Fruit fly (Drosophila melanogaster) whole organism, embryonic: ENCODE results near the gene CG3726.

Experiments used
- CG10267 ChIP-seq: fragments of 200-800 bp; sonication (Bioruptor generic); optimal IDR thresholded peaks from 2 replicates; lab custom pipeline; 2018; ENCODE audit warnings: missing biosample characterization, mild to moderate bottlenecking, missing genetic modification characterization, moderate library complexity
- CG11085 ChIP-seq: fragments of 200-800 bp; sonication (Bioruptor generic); IDR thresholded peaks from 2 replicates; pipeline ENCODE4 v1.3.6; 2022; ENCODE audit warnings: missing biosample characterization, missing genetic modification characterization
- CG13287 ChIP-seq: fragments of 200-800 bp; sonication (Bioruptor generic); IDR thresholded peaks from 2 replicates; pipeline ENCODE4 v1.3.6; 2022; ENCODE audit warnings: missing biosample characterization, missing genetic modification characterization; ENCODE audit not compliant: partially characterized antibody
- CG1529 ChIP-seq: fragments of 200-800 bp; sonication (Bioruptor generic); optimal IDR thresholded peaks from 3 replicates; lab custom pipeline; 2018; ENCODE audit warnings: missing biosample characterization, missing genetic modification characterization
- CG16815 ChIP-seq: fragments of 200-800 bp; sonication (Bioruptor generic); optimal IDR thresholded peaks from 3 replicates; lab custom pipeline; 2017; ENCODE audit warnings: missing biosample characterization, mild to moderate bottlenecking, missing genetic modification characterization
- CG17829 ChIP-seq: fragments of 200-800 bp; optimal IDR thresholded peaks from 2 replicates; lab custom pipeline; 2019; ENCODE audit warnings: missing biosample characterization, mild to moderate bottlenecking, missing genetic modification characterization, moderate library complexity
- CG17912 ChIP-seq: fragments of 200-800 bp; sonication (Bioruptor generic); optimal IDR thresholded peaks from 2 replicates; lab custom pipeline; 2018; ENCODE audit warnings: missing biosample characterization, mild to moderate bottlenecking, missing genetic modification characterization
- CG18011 ChIP-seq: fragments of 200-800 bp; sonication (Bioruptor generic); optimal IDR thresholded peaks from 2 replicates; lab custom pipeline; 2017; ENCODE audit warnings: missing biosample characterization, missing genetic modification characterization, mild to moderate bottlenecking, moderate library complexity, missing genotype
- CG2120 ChIP-seq: fragments of 200-800 bp; sonication (Bioruptor generic); optimal IDR thresholded peaks from 3 replicates; lab custom pipeline; 2016; ENCODE audit warnings: missing biosample characterization, missing genetic modification characterization
- CG3163 ChIP-seq: fragments of 200-800 bp; sonication (Bioruptor generic); optimal IDR thresholded peaks from 3 replicates; lab custom pipeline; 2016; ENCODE audit warnings: missing biosample characterization, missing genetic modification characterization
- CG3281 ChIP-seq: fragments of 200-800 bp; sonication (Bioruptor generic); optimal IDR thresholded peaks from 3 replicates; lab custom pipeline; 2017; ENCODE audit warnings: missing biosample characterization, mild to moderate bottlenecking, missing genetic modification characterization
- CG33213 ChIP-seq: fragments of 200-800 bp; sonication (Bioruptor generic); optimal IDR thresholded peaks from 3 replicates; lab custom pipeline; 2016; ENCODE audit warnings: missing biosample characterization, missing genetic modification characterization
- CG34224 ChIP-seq: fragments of 200-800 bp; sonication (Bioruptor generic); IDR thresholded peaks from 3 replicates; pipeline ENCODE4 v1.3.6; 2022; ENCODE audit warnings: missing biosample characterization, missing genetic modification characterization; ENCODE audit not compliant: partially characterized antibody
- CG42726 ChIP-seq: fragments of 200-800 bp; sonication (Bioruptor generic); IDR thresholded peaks from 2 replicates; pipeline ENCODE4 v1.3.6; 2022; ENCODE audit warnings: missing biosample characterization, missing genetic modification characterization; ENCODE audit not compliant: partially characterized antibody
- CG43689 ChIP-seq: fragments of 200-800 bp; sonication (Bioruptor generic); IDR thresholded peaks from 2 replicates; pipeline ENCODE4 v1.3.6; 2022; ENCODE audit warnings: missing biosample characterization, missing genetic modification characterization
- CG6765 ChIP-seq: fragments of 200-800 bp; sonication (Bioruptor generic); optimal IDR thresholded peaks from 3 replicates; lab custom pipeline; 2017; ENCODE audit warnings: missing biosample characterization, mild to moderate bottlenecking, missing genetic modification characterization
- CG7372 ChIP-seq: fragments of 200-800 bp; sonication (Bioruptor generic); IDR thresholded peaks from 2 replicates; pipeline ENCODE4 v1.3.6; 2022; ENCODE audit warnings: missing biosample characterization, missing genetic modification characterization
- CG7745 ChIP-seq: fragments of 200-800 bp; sonication (Bioruptor generic); optimal IDR thresholded peaks from 2 replicates; lab custom pipeline; 2018; ENCODE audit warnings: missing biosample characterization, mild to moderate bottlenecking, missing genetic modification characterization, moderate library complexity
- CG9727 ChIP-seq: fragments of 200-800 bp; sonication (Bioruptor generic); optimal IDR thresholded peaks from 3 replicates; lab custom pipeline; 2017; ENCODE audit warnings: missing biosample characterization, mild to moderate bottlenecking, missing genetic modification characterization
- D19B ChIP-seq: fragments of 200-800 bp; sonication (Bioruptor generic); optimal IDR thresholded peaks from 2 replicates; lab custom pipeline; 2017; ENCODE audit warnings: missing biosample characterization, mild to moderate bottlenecking, missing genetic modification characterization
- Doc3 ChIP-seq: fragments of 200-800 bp; sonication (Bioruptor generic); IDR thresholded peaks from 3 replicates; pipeline ENCODE4 v1.3.6; 2022; ENCODE audit warnings: missing biosample characterization, missing genetic modification characterization; ENCODE audit not compliant: partially characterized antibody
- Eip74EF ChIP-seq, 2 experiments: fragments of 200-800 bp in 1 of 2; fragments of >200 bp in 1 of 2; sonication (Bioruptor generic) in 1 of 2; optimal IDR thresholded peaks; 2 replicates each; lab custom pipeline; 2017 to 2019; ENCODE audit warnings: missing biosample characterization in 2 of 2, missing genetic modification characterization in 2 of 2, mild to moderate bottlenecking in 1 of 2, moderate library complexity in 1 of 2
- Ets97D ChIP-seq: fragments of 200-800 bp; sonication (Bioruptor generic); optimal IDR thresholded peaks from 3 replicates; lab custom pipeline; 2016; ENCODE audit warnings: missing biosample characterization, missing genetic modification characterization
- HLHmδ ChIP-seq: fragments of 200-800 bp; sonication (Bioruptor generic); optimal IDR thresholded peaks from 2 replicates; lab custom pipeline; 2018; ENCODE audit warnings: missing biosample characterization, mild to moderate bottlenecking, missing genetic modification characterization, moderate library complexity
- Hr78 ChIP-seq, 2 experiments: fragments of 200-800 bp in 1 of 2; fragments of >200 bp in 1 of 2; sonication (Bioruptor generic) in 1 of 2; optimal IDR thresholded peaks; 2 replicates each; lab custom pipeline; 2017 to 2019; ENCODE audit warnings: missing biosample characterization in 2 of 2, missing genetic modification characterization in 2 of 2, mild to moderate bottlenecking in 1 of 2, moderate library complexity in 1 of 2
- Kr ChIP-seq: fragments of 200-800 bp; sonication (Bioruptor generic); optimal IDR thresholded peaks from 2 replicates; lab custom pipeline; 2017; ENCODE audit warnings: missing biosample characterization, mild to moderate bottlenecking, missing genetic modification characterization
- MBD-R2 ChIP-seq: fragments of 200-800 bp; sonication (Bioruptor generic); IDR thresholded peaks from 2 replicates; pipeline ENCODE4 v1.3.6; 2022; ENCODE audit warnings: missing biosample characterization, missing genetic modification characterization
- Med ChIP-seq: fragments of 200-800 bp; sonication (Bioruptor generic); peaks from one replicate; lab custom pipeline; 2016; ENCODE audit warnings: missing biosample characterization, missing genetic modification characterization, mild to moderate bottlenecking, inconsistent platforms, moderate library complexity
- NFAT ChIP-seq: fragments of 200-800 bp; sonication (Bioruptor generic); IDR thresholded peaks from 2 replicates; pipeline ENCODE4 v1.3.6; 2022; ENCODE audit warnings: missing biosample characterization, missing genetic modification characterization
- Ravus ChIP-seq: fragments of 200-800 bp; sonication (Bioruptor generic); IDR thresholded peaks from 2 replicates; pipeline ENCODE4 v1.3.6; 2022; ENCODE audit warnings: missing biosample characterization, missing genetic modification characterization
- Taf1 ChIP-seq: fragments of 200-800 bp; sonication (Bioruptor generic); IDR thresholded peaks from 2 replicates; pipeline ENCODE4 v1.3.6; 2022; ENCODE audit warnings: missing biosample characterization, missing genetic modification characterization
- Xrp1 ChIP-seq: fragments of 200-800 bp; sonication (Bioruptor generic); IDR thresholded peaks from 2 replicates; pipeline ENCODE4 v1.3.6; 2022; ENCODE audit warnings: missing biosample characterization, missing genetic modification characterization
- bbx ChIP-seq: fragments of 200-800 bp; sonication (Bioruptor generic); IDR thresholded peaks from 2 replicates; pipeline ENCODE4 v1.3.6; 2022; ENCODE audit warnings: missing biosample characterization, missing genetic modification characterization; ENCODE audit not compliant: partially characterized antibody
- chinmo ChIP-seq: fragments of 200-800 bp; sonication (Bioruptor generic); IDR thresholded peaks from 4 replicates; pipeline ENCODE4 v1.3.6; 2022; ENCODE audit warnings: missing biosample characterization, missing genetic modification characterization; ENCODE audit not compliant: partially characterized antibody
- emc ChIP-seq: fragments of 200-800 bp; sonication (Bioruptor generic); optimal IDR thresholded peaks from 2 replicates; lab custom pipeline; 2016; ENCODE audit warnings: missing biosample characterization, missing genetic modification characterization
- ewg ChIP-seq: fragments of 200-800 bp; sonication (Bioruptor generic); optimal IDR thresholded peaks from 3 replicates; lab custom pipeline; 2017; ENCODE audit warnings: mild to moderate bottlenecking, missing biosample characterization, missing genetic modification reagents, missing genetic modification characterization
- insv ChIP-seq, 2 experiments: fragments of 200-800 bp; sonication (Bioruptor generic); optimal IDR thresholded peaks; 3 replicates each; lab custom pipeline; 2016 to 2018; ENCODE audit warnings: missing biosample characterization in 2 of 2, missing genetic modification characterization in 2 of 2
- inv ChIP-seq: fragments of 200-800 bp; sonication (Bioruptor generic); IDR thresholded peaks from 2 replicates; pipeline ENCODE4 v1.3.6; 2022; ENCODE audit warnings: missing biosample characterization, missing genetic modification characterization; ENCODE audit not compliant: partially characterized antibody
- lilli ChIP-seq: fragments of 200-800 bp; sonication (Bioruptor generic); optimal IDR thresholded peaks from 3 replicates; lab custom pipeline; 2016; ENCODE audit warnings: missing biosample characterization, missing genetic modification characterization
- nerfin-2 ChIP-seq: fragments of 200-800 bp; sonication (Bioruptor generic); IDR thresholded peaks from 2 replicates; pipeline ENCODE4 v1.3.6; 2022; ENCODE audit warnings: missing biosample characterization, missing genetic modification characterization; ENCODE audit not compliant: partially characterized antibody
- oc ChIP-seq: fragments of 200-800 bp; sonication (Bioruptor generic); optimal IDR thresholded peaks from 2 replicates; lab custom pipeline; 2018; ENCODE audit warnings: missing biosample characterization, mild to moderate bottlenecking, missing genetic modification characterization, moderate library complexity
- onecut ChIP-seq: fragments of 200-800 bp; sonication (Bioruptor generic); IDR thresholded peaks from 2 replicates; pipeline ENCODE4 v1.3.6; 2022; ENCODE audit warnings: missing biosample characterization, missing genetic modification characterization
- p53 ChIP-seq: fragments of 200-800 bp; sonication (Bioruptor generic); optimal IDR thresholded peaks from 2 replicates; lab custom pipeline; 2016; ENCODE audit warnings: missing biosample characterization, missing genetic modification characterization
- pum ChIP-seq: fragments of 200-800 bp; sonication (Bioruptor generic); optimal IDR thresholded peaks from 2 replicates; lab custom pipeline; 2016; ENCODE audit warnings: missing biosample characterization, missing genetic modification characterization
- row ChIP-seq: fragments of 200-800 bp; sonication (Bioruptor generic); IDR thresholded peaks from 3 replicates; pipeline ENCODE4 v1.3.6; 2022; ENCODE audit warnings: missing biosample characterization, missing genetic modification characterization
- sens ChIP-seq: fragments of 200-800 bp; sonication (Bioruptor generic); peaks from one replicate; lab custom pipeline; 2016; ENCODE audit warnings: missing biosample characterization, missing genetic modification characterization
- slou ChIP-seq: fragments of 200-800 bp; sonication (Bioruptor generic); optimal IDR thresholded peaks from 3 replicates; lab custom pipeline; 2016; ENCODE audit warnings: missing biosample characterization, missing genetic modification characterization
- sug ChIP-seq: fragments of 200-800 bp; optimal IDR thresholded peaks from 2 replicates; lab custom pipeline; 2019; ENCODE audit warnings: missing biosample characterization, mild to moderate bottlenecking, missing genetic modification characterization, moderate library complexity
- tll ChIP-seq, 2 experiments: fragments of 200-800 bp in 1 of 2; fragments of >200 bp in 1 of 2; sonication (Bioruptor generic) in 1 of 2; optimal IDR thresholded peaks; 2 replicates each; lab custom pipeline; 2017 to 2019; ENCODE audit warnings: missing biosample characterization in 2 of 2, missing genetic modification characterization in 2 of 2, mild to moderate bottlenecking in 1 of 2, moderate library complexity in 1 of 2
- yki ChIP-seq: fragments of >200 bp; optimal IDR thresholded peaks from 3 replicates; lab custom pipeline; 2018
- zen ChIP-seq: fragments of 200-800 bp; sonication (Bioruptor generic); optimal IDR thresholded peaks from 3 replicates; lab custom pipeline; 2018; ENCODE audit warnings: missing biosample characterization, mild to moderate bottlenecking, missing genetic modification characterization, moderate library complexity

The CG3726 gene

dm6 chrX:5923124-5923523 lies 6.2 kb downstream of the CG3726 start (continued):
- no peak for TF ChIP-seq insv (GFP tag; optimal IDR thresholded peaks at IDR 0.05; lab: Kevin White, UChicago)
- no peak for TF ChIP-seq nerfin-2 (GFP tag; lab: Robert Waterston, UW)
- TF ChIP-seq Xrp1 (GFP tag; lab: Robert Waterston, UW): peak; percentile 46; the same call in 1 of the 2 replicates
- no peak for TF ChIP-seq oc (tag; lab: Kevin White, UChicago)
- TF ChIP-seq chinmo (GFP tag; lab: Robert Waterston, UW): no peak
- TF ChIP-seq lilli (GFP tag; lab: Kevin White, UChicago): peak; percentile 42
- TF ChIP-seq CG2120 (GFP tag; lab: Kevin White, UChicago): peak; percentile 37
- TF ChIP-seq pum: no peak
- no peak for TF ChIP-seq zen
- TF ChIP-seq ewg (GFP tag; lab: Kevin White, UChicago): no peak
- TF ChIP-seq emc (GFP tag; lab: Kevin White, UChicago): no peak
- TF ChIP-seq row (GFP tag; lab: Robert Waterston, UW): peak; percentile 61; the same call in 2 of the 3 replicates
- no peak for TF ChIP-seq CG10267 (tag; lab: Kevin White, UChicago)
- no peak for TF ChIP-seq CG7372 (GFP tag; lab: Robert Waterston, UW)
- TF ChIP-seq Kr (GFP tag; lab: Kevin White, UChicago): no peak
- TF ChIP-seq tll (GFP tag; optimal IDR thresholded peaks at IDR 0.05; lab: Kevin White, UChicago): no peak
- peak; percentile 86 for TF ChIP-seq sens (GFP tag; lab: Kevin White, UChicago)
- TF ChIP-seq Eip74EF (GFP tag; optimal IDR thresholded peaks at IDR 0.05; lab: Kevin White, UChicago): no peak
- TF ChIP-seq CG11085 (GFP tag; lab: Robert Waterston, UW): no peak
- TF ChIP-seq CG1529 (GFP tag; lab: Kevin White, UChicago): no peak
- no peak for TF ChIP-seq CG17829 (tag; lab: Kevin White, UChicago)
- no peak for TF ChIP-seq CG13287 (GFP tag; lab: Robert Waterston, UW)
- TF ChIP-seq NFAT (GFP tag; lab: Robert Waterston, UW): no peak
- no peak for TF ChIP-seq slou (GFP tag; lab: Kevin White, UChicago)
- no peak for TF ChIP-seq Doc3 (GFP tag; lab: Robert Waterston, UW)
- TF ChIP-seq CG7745: no peak
- TF ChIP-seq Taf1 (GFP tag; lab: Robert Waterston, UW): no peak
- no peak for TF ChIP-seq CG33213 (GFP tag; lab: Kevin White, UChicago)
- peak; percentile 74 for TF ChIP-seq D19B
- peak; percentile 7 for TF ChIP-seq CG9727
- TF ChIP-seq CG18011: no peak
- no peak for TF ChIP-seq p53 (GFP tag; lab: Kevin White, UChicago)
- no peak for TF ChIP-seq CG17912 (GFP tag; lab: Kevin White, UChicago)
- TF ChIP-seq CG3281 (GFP tag; lab: Kevin White, UChicago): no peak
- TF ChIP-seq CG42726: no peak
- no peak for TF ChIP-seq CG16815 (GFP tag; lab: Kevin White, UChicago)
- no peak for TF ChIP-seq MBD-R2 (GFP tag; lab: Robert Waterston, UW)
- no peak for TF ChIP-seq bbx (GFP tag; lab: Robert Waterston, UW)
- TF ChIP-seq CG43689 (GFP tag; lab: Robert Waterston, UW): no peak
- TF ChIP-seq CG6765 (GFP tag; lab: Kevin White, UChicago): no peak
- no peak for TF ChIP-seq HLHmδ
- TF ChIP-seq Ravus (GFP tag; lab: Robert Waterston, UW): no peak
- no peak for TF ChIP-seq Hr78 (GFP tag; optimal IDR thresholded peaks at IDR 0.05; lab: Kevin White, UChicago)
- TF ChIP-seq CG34224 (GFP tag; lab: Robert Waterston, UW): no peak
- TF ChIP-seq Ets97D (GFP tag; lab: Kevin White, UChicago): no peak
- TF ChIP-seq Med: peak; percentile 83
- no peak for TF ChIP-seq CG3163
- no peak for TF ChIP-seq yki
- no peak for TF ChIP-seq inv (GFP tag; lab: Robert Waterston, UW)
- TF ChIP-seq sug (tag; lab: Kevin White, UChicago): no peak
- TF ChIP-seq onecut (GFP tag; lab: Robert Waterston, UW): no peak
